Worm (Caenorhabditis elegans): ENCODE data around the gene sra-34.

The sra-34 gene

ce11 chrII:4540631-4541030, 2.8 kb downstream of the sra-34 start, which contains the start of gene sra-36:
Gene sra-36, minus strand, starts transcription at chrII:4540731.
- TF ChIP-seq elt-3 (tag; optimal IDR thresholded peaks at IDR 0.05): no peak

- TF ChIP-seq lsy-2 (tag; optimal IDR thresholded peaks at IDR 0.05): no peak
- no peak for TF ChIP-seq crh-2 (tag; optimal IDR thresholded peaks at IDR 0.05)
- no peak for TF ChIP-seq unc-62 (GFP tag; optimal IDR thresholded peaks at IDR 0.05)
- TF ChIP-seq ama-1 (optimal IDR thresholded peaks at IDR 0.05): no peak
- TF ChIP-seq elt-3 (tag; optimal IDR thresholded peaks at IDR 0.05): no peak
- no peak for TF ChIP-seq nhr-10 (tag; optimal IDR thresholded peaks at IDR 0.05)
- TF ChIP-seq nhr-129 (tag; optimal IDR thresholded peaks at IDR 0.05): no peak
- TF ChIP-seq ztf-4 (tag; optimal IDR thresholded peaks at IDR 0.05): no peak
- no peak for TF ChIP-seq mbf-1 (tag; optimal IDR thresholded peaks at IDR 0.05)
Measured at ce11 chrII:4537141-4537540, 6.3 kb downstream of the sra-34 start, which contains the start of gene sra-33. Gene sra-33, minus strand, starts transcription at chrII:4537241.

- TF ChIP-seq lin-13 (GFP tag; optimal IDR thresholded peaks at IDR 0.05) (no peak), dmd-4 (tag; optimal IDR thresholded peaks at IDR 0.05) (no peak), ztf-11 (tag; optimal IDR thresholded peaks at IDR 0.05) (no peak), alr-1 (tag; optimal IDR thresholded peaks at IDR 0.05) (no peak), unc-39 (tag; optimal IDR thresholded peaks at IDR 0.05) (no peak), ama-1 (optimal IDR thresholded peaks at IDR 0.05) (no peak), fos-1 (tag; optimal IDR thresholded peaks at IDR 0.05) (no peak), crh-2 (tag; optimal IDR thresholded peaks at IDR 0.05) (no peak), mab-5 (tag; optimal IDR thresholded peaks at IDR 0.05) (no peak), unc-55 (GFP tag; optimal IDR thresholded peaks at IDR 0.05) (no peak), R02D3.7 (tag; optimal IDR thresholded peaks at IDR 0.05) (no peak), ztf-1 (GFP tag; conservative IDR thresholded peaks at IDR 0.05) (no peak), lin-11 (tag; optimal IDR thresholded peaks at IDR 0.05) (no peak), ztf-4 (tag; optimal IDR thresholded peaks at IDR 0.05) (no peak), ceh-16 (tag; optimal IDR thresholded peaks at IDR 0.05) (no peak)
Measured at ce11 chrII:4531880-4532279, 11.6 kb downstream of the sra-34 start, which contains the start of gene sra-32. Gene sra-32, minus strand, starts transcription at chrII:4531980.

- TF ChIP-seq nhr-129 (tag; optimal IDR thresholded peaks at IDR 0.05): no peak
- TF ChIP-seq sma-3 (GFP tag; optimal IDR thresholded peaks at IDR 0.05): no peak
- no peak for TF ChIP-seq C34F6.9 (tag; optimal IDR thresholded peaks at IDR 0.05)
- TF ChIP-seq unc-55 (GFP tag; optimal IDR thresholded peaks at IDR 0.05): no peak
- no peak for TF ChIP-seq nhr-237 (tag; optimal IDR thresholded peaks at IDR 0.05)
- TF ChIP-seq R02D3.7 (tag; optimal IDR thresholded peaks at IDR 0.05): no peak
- TF ChIP-seq ztf-1 (GFP tag; conservative IDR thresholded peaks at IDR 0.05): no peak
- no peak for TF ChIP-seq mab-5 (tag; optimal IDR thresholded peaks at IDR 0.05)
- no peak for TF ChIP-seq lsy-2 (tag; optimal IDR thresholded peaks at IDR 0.05)
- no peak for TF ChIP-seq F13H6.1 (tag; optimal IDR thresholded peaks at IDR 0.05)
- no peak for TF ChIP-seq elt-1 (tag; optimal IDR thresholded peaks at IDR 0.05)
- no peak for TF ChIP-seq nhr-12 (tag; optimal IDR thresholded peaks at IDR 0.05)
- TF ChIP-seq ceh-82 (tag; optimal IDR thresholded peaks at IDR 0.05): no peak
- no peak for TF ChIP-seq ztf-4 (tag; optimal IDR thresholded peaks at IDR 0.05)
- no peak for TF ChIP-seq ceh-16 (tag; optimal IDR thresholded peaks at IDR 0.05)
- no peak for TF ChIP-seq unc-39 (tag; optimal IDR thresholded peaks at IDR 0.05)
- TF ChIP-seq nhr-21 (tag; optimal IDR thresholded peaks at IDR 0.05): no peak
- TF ChIP-seq sma-9 (GFP tag; optimal IDR thresholded peaks at IDR 0.05): no peak
- no peak for TF ChIP-seq sma-9 (tag; optimal IDR thresholded peaks at IDR 0.05)
- TF ChIP-seq ztf-11 (tag; optimal IDR thresholded peaks at IDR 0.05): no peak
Measured at ce11 chrII:4527800-4528199, 15.7 kb downstream of the sra-34 start, which contains the start of gene sra-35. Gene sra-35, minus strand, starts transcription at chrII:4527900.

- no peak for TF ChIP-seq dmd-4 (tag; optimal IDR thresholded peaks at IDR 0.05)
- TF ChIP-seq crh-2 (tag; optimal IDR thresholded peaks at IDR 0.05): no peak
- no peak for TF ChIP-seq sma-3 (GFP tag; optimal IDR thresholded peaks at IDR 0.05)
- no peak for TF ChIP-seq lsy-2 (tag; optimal IDR thresholded peaks at IDR 0.05)
- TF ChIP-seq aly-2 (tag; optimal IDR thresholded peaks at IDR 0.05): no peak
- no peak for TF ChIP-seq nhr-11 (tag; optimal IDR thresholded peaks at IDR 0.05)
- no peak for TF ChIP-seq fos-1 (tag; optimal IDR thresholded peaks at IDR 0.05)
Measured at ce11 chrII:4525185-4525584, 18.3 kb downstream of the sra-34 start.

ce11 chrII:4523122-4523672, 20.3 kb downstream of the sra-34 start, which contains the start of the genes B0304.4 and B0304.2:
Gene B0304.4, minus strand, starts transcription at chrII:4523222.
Gene B0304.2, plus strand, starts transcription at chrII:4523622.
- TF ChIP-seq dmd-4 (tag; optimal IDR thresholded peaks at IDR 0.05): no peak
- TF ChIP-seq F13H6.1 (tag; optimal IDR thresholded peaks at IDR 0.05): no peak
- no peak for TF ChIP-seq egl-27 (tag; optimal IDR thresholded peaks at IDR 0.05)
- no peak for TF ChIP-seq unc-55 (GFP tag; optimal IDR thresholded peaks at IDR 0.05)
- TF ChIP-seq Y55F3AM.14 (GFP tag; optimal IDR thresholded peaks at IDR 0.05): no peak
- TF ChIP-seq ceh-82 (tag; optimal IDR thresholded peaks at IDR 0.05): no peak
- TF ChIP-seq nhr-12 (tag; optimal IDR thresholded peaks at IDR 0.05): no peak
- TF ChIP-seq elt-3 (tag; optimal IDR thresholded peaks at IDR 0.05): no peak
- TF ChIP-seq sma-9 (GFP tag; optimal IDR thresholded peaks at IDR 0.05): no peak
- no peak for TF ChIP-seq sma-9 (tag; optimal IDR thresholded peaks at IDR 0.05)
- TF ChIP-seq R02D3.7 (tag; optimal IDR thresholded peaks at IDR 0.05): no peak
- no peak for TF ChIP-seq ztf-11 (tag; optimal IDR thresholded peaks at IDR 0.05)
